Worm (Caenorhabditis elegans): ENCODE results near the gene cor-1.

ce11 chrIII:10261682-10262081 lies 12.8 kb downstream of the cor-1 start, which contains the start of gene bbs-5:
- TF ChIP-seq ets-4 (GFP tag; optimal IDR thresholded peaks at IDR 0.05), result no peak
- no peak for TF ChIP-seq snpc-1.1 (tag; optimal IDR thresholded peaks at IDR 0.05; ENCODE audit: insufficient read depth)
- no peak for TF ChIP-seq ama-1 (optimal IDR thresholded peaks at IDR 0.05)
- TF ChIP-seq ama-1 (GFP tag; optimal IDR thresholded peaks at IDR 0.05), result no peak
- TF ChIP-seq unc-130 (GFP tag; optimal IDR thresholded peaks at IDR 0.05), result no peak
- no peak for TF ChIP-seq ztf-25 (GFP tag; IDR thresholded peaks at IDR 0.05)
- no peak for TF ChIP-seq attf-6 (GFP tag; IDR thresholded peaks at IDR 0.05)
